Worm (Caenorhabditis elegans): ENCODE data around the gene deg-3.

Gene deg-3

DNA sequence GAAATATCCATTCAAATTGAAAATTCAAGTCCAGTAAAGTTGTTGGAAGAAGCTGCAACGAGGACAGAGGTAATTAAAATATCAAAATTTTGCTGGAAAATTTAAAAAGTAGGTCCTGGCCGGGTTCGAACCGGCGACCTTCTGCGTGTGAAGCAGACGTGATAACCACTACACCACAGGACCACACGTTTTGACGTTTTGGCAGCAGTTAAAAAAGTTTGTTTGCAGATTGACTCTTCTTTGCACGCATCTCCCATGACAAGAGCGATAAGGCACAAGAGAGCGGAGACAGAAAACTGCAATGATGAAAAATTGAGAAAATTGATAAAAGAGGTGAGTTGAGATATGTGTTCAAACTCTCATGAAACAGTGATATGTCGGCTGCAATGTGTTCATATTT lies 2.8 kb downstream of the deg-3 start (continued):
- TF ChIP-seq unc-30 (tag; optimal IDR thresholded peaks at IDR 0.05) (no peak), ceh-8 (GFP tag; optimal IDR thresholded peaks at IDR 0.05) (no peak), nhr-84 (tag; optimal IDR thresholded peaks at IDR 0.05) (no peak), jun-1 (tag; optimal IDR thresholded peaks at IDR 0.05) (no peak), mep-1 (tag; optimal IDR thresholded peaks at IDR 0.05) (peak; percentile 35), alr-1 (tag; optimal IDR thresholded peaks at IDR 0.05; ENCODE audit: borderline replicate concordance) (no peak), sup-37 (GFP tag; optimal IDR thresholded peaks at IDR 0.05) (peak; percentile 9), hlh-17 (GFP tag; optimal IDR thresholded peaks at IDR 0.05; ENCODE audit: borderline replicate concordance) (no peak), unc-98 (GFP tag; IDR thresholded peaks at IDR 0.05) (peak; percentile 43), rnt-1 (tag; optimal IDR thresholded peaks at IDR 0.05) (peak; percentile 71), nhr-77 (tag; optimal IDR thresholded peaks at IDR 0.05) (peak; percentile 51)

DNA sequence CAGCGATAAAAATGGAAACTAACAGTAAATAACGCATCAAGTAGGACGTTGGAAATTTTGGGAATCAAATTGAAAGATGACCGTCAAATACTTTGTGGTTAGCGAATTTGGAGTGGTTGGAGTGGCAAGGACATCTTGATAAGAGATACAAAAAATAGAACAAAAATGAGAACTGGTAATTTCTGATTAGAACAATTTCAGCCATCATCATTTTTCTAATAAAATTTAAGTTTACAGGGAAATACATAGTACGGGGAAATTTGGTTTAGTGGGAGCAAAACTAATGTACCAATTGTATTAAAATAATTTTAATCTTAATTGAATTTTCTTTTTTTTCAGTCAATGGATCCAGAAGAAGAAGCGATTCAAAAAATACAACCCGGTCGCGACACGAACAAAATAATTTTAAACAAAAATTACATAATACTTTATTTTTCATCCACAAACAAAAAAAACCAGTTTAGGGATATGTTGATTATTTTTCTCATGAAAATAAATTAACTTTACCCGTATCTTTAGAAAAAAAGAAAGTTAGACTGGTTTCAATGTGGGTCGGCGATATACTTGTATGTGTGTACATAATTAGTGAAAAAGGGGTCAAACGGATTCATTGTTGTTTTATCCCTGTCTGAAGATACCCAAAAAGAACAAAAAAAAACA lies 3.9 kb downstream of the deg-3 start, which contains the start of the genes K03B8.8 and grl-3:
TSS of gene K03B8.8 (minus strand) at position 101 of the 660 bp plus-strand sequence.
TSS of gene grl-3 (plus strand) at position 610 of the 660 bp plus-strand sequence.
- no peak for TF ChIP-seq lin-35 (GFP tag; optimal IDR thresholded peaks at IDR 0.05)
- no peak for TF ChIP-seq pqm-1 (tag; optimal IDR thresholded peaks at IDR 0.05)
- TF ChIP-seq fkh-8 (tag; optimal IDR thresholded peaks at IDR 0.05) = no peak
- TF ChIP-seq hlh-17 (GFP tag; optimal IDR thresholded peaks at IDR 0.05; ENCODE audit: borderline replicate concordance) = no peak
- no peak for TF ChIP-seq unc-98 (GFP tag; IDR thresholded peaks at IDR 0.05)
- TF ChIP-seq ets-5 (GFP tag; IDR thresholded peaks at IDR 0.05) = no peak
- no peak for TF ChIP-seq nhr-28 (tag; optimal IDR thresholded peaks at IDR 0.05)
- TF ChIP-seq mef-2 (tag; optimal IDR thresholded peaks at IDR 0.05) = no peak
- no peak for TF ChIP-seq mdl-1 (tag; optimal IDR thresholded peaks at IDR 0.05)
- no peak for TF ChIP-seq nhr-90 (tag; optimal IDR thresholded peaks at IDR 0.05; ENCODE audit: poor library complexity)
- TF ChIP-seq alr-1 (tag; optimal IDR thresholded peaks at IDR 0.05; ENCODE audit: borderline replicate concordance) = no peak
- no peak for TF ChIP-seq mab-9 (GFP tag; IDR thresholded peaks at IDR 0.05)
- no peak for TF ChIP-seq ztf-4 (tag; optimal IDR thresholded peaks at IDR 0.05)
- no peak for TF ChIP-seq ceh-63 (GFP tag; optimal IDR thresholded peaks at IDR 0.05)
- TF ChIP-seq sup-37 (GFP tag; optimal IDR thresholded peaks at IDR 0.05) = no peak

DNA sequence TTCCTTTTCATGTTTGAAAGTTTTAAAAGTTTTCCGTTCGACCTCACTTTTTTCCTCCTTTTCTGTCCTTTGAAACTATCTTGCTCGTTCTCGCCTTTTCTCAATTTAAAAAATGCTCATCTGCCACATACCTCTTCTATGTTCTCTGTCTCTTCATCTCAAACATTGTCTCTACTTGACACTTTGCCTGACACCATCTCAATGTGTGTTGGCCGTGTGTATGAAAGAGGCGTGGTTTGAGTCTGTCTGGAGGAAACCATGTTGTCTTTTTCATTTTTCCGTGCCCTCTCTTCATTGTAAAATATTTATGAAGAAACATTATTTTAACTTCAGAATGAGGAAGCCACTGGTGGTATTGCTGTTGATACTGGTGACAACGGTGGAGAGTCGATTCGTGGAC lies 7.7 kb downstream of the deg-3 start, which contains the start of gene K03B8.6:
TSS of gene K03B8.6 (plus strand) at position 334 of the 400 bp plus-strand sequence.
- TF ChIP-seq ceh-90 (tag; optimal IDR thresholded peaks at IDR 0.05) (no peak), ets-5 (GFP tag; IDR thresholded peaks at IDR 0.05) (no peak), tbx-2 (tag; optimal IDR thresholded peaks at IDR 0.05) (no peak), dpl-1 (GFP tag; optimal IDR thresholded peaks at IDR 0.05) (no peak), pax-3 (tag; optimal IDR thresholded peaks at IDR 0.05) (no peak), snu-23 (GFP tag; optimal IDR thresholded peaks at IDR 0.05) (no peak), tlp-1 (tag; optimal IDR thresholded peaks at IDR 0.05) (no peak), lin-39 (tag; optimal IDR thresholded peaks at IDR 0.05) (no peak), fkh-4 (tag; optimal IDR thresholded peaks at IDR 0.05; ENCODE audit: borderline replicate concordance) (no peak), lsy-2 (tag; optimal IDR thresholded peaks at IDR 0.05) (no peak), lin-15B (tag; optimal IDR thresholded peaks at IDR 0.05) (no peak), skn-1 (tag; optimal IDR thresholded peaks at IDR 0.05) (no peak), zip-4 (GFP tag; optimal IDR thresholded peaks at IDR 0.05) (no peak), fkh-10 (GFP tag; optimal IDR thresholded peaks at IDR 0.05) (no peak), unc-86 (tag; optimal IDR thresholded peaks at IDR 0.05) (no peak), sox-4 (tag; optimal IDR thresholded peaks at IDR 0.05) (no peak), hpl-2 (GFP tag; optimal IDR thresholded peaks at IDR 0.05) (no peak), fos-1 (tag; optimal IDR thresholded peaks at IDR 0.05) (no peak), aha-1 (tag; optimal IDR thresholded peaks at IDR 0.05) (no peak)

Measured in whole organism, L1 larva.